Worm (Caenorhabditis elegans): ENCODE data around the gene irld-45.
"Not testable (repeated sequence)": the region's sequence is repeated elsewhere in the genome, so short reads cannot be mapped to it uniquely, and the experiment has no call there.

irld-45 gene

ce11 chrV:1692494-1692893 lies 44.4 kb downstream of the irld-45 start, which contains the start of gene Y46H3C.5:
TSS of gene Y46H3C.5 (minus strand) at chrV:1692495.
- TF ChIP-seq ctbp-1, lin-29, dmd-6 (GFP tag; IDR thresholded peaks at IDR 0.05): not testable (repeated sequence)

ce11 chrV:1693876-1694275 lies 45.8 kb downstream of the irld-45 start, which contains the start of gene Y46H3C.7:
TSS of gene Y46H3C.7 (minus strand) at chrV:1694022.
- 0 out of 2 replicates have a peak, but pooled peaks have one; percentile 41 for TF ChIP-seq egl-43 (GFP tag; IDR thresholded peaks at IDR 0.05)

ce11 chrV:1698400-1698799 lies 50.3 kb downstream of the irld-45 start:
- TF ChIP-seq Y48G9A.11 (GFP tag; IDR thresholded peaks at IDR 0.05) (no peak), F49E8.2 (tag; optimal IDR thresholded peaks at IDR 0.05; ENCODE audit: borderline replicate concordance) (no peak), set-16 (GFP tag; IDR thresholded peaks at IDR 0.05) (peak; percentile 88)

ce11 chrV:1699228-1699795 lies 51.2 kb downstream of the irld-45 start:
- peak; percentile 93 for TF ChIP-seq set-16 (GFP tag; IDR thresholded peaks at IDR 0.05)
- TF ChIP-seq dmd-8 (GFP tag; IDR thresholded peaks at IDR 0.05), result peak; percentile 43; the same call in 1 of the 2 replicates
- TF ChIP-seq ztf-7 (tag; optimal IDR thresholded peaks at IDR 0.05), result no peak
- no peak for TF ChIP-seq unc-62 (GFP tag; optimal IDR thresholded peaks at IDR 0.05 in 1 of 2)
- no peak for TF ChIP-seq unc-62 (tag; optimal IDR thresholded peaks at IDR 0.05)
- TF ChIP-seq nhr-10 (tag; optimal IDR thresholded peaks at IDR 0.05), result no peak

Data from whole organism, L4 larva.